Worm (Caenorhabditis elegans): ENCODE data around the gene C33H5.1.

The C33H5.1 gene

ce11 chrIV:7790151-7790691 lies 18.5 kb upstream of the C33H5.1 start:
- no peak for TF ChIP-seq fkh-10 (GFP tag; optimal IDR thresholded peaks at IDR 0.05)
- no peak for TF ChIP-seq lin-15B (tag; optimal IDR thresholded peaks at IDR 0.05)
- TF ChIP-seq zag-1 (tag; optimal IDR thresholded peaks at IDR 0.05): no peak
- no peak for TF ChIP-seq tbx-2 (tag; optimal IDR thresholded peaks at IDR 0.05)
- TF ChIP-seq hmg-11 (tag; optimal IDR thresholded peaks at IDR 0.05): no peak

- TF ChIP-seq egl-5 (tag; optimal IDR thresholded peaks at IDR 0.05) (peak; percentile 96), lin-15B (tag; optimal IDR thresholded peaks at IDR 0.05) (peak; percentile 97), snpc-4 (tag; optimal IDR thresholded peaks at IDR 0.05) (peak; percentile 82), nhr-28 (tag; optimal IDR thresholded peaks at IDR 0.05) (no peak), nhr-76 (tag; optimal IDR thresholded peaks at IDR 0.05) (no peak), hmg-11 (tag; optimal IDR thresholded peaks at IDR 0.05) (peak; percentile 66), nhr-25 (tag; optimal IDR thresholded peaks at IDR 0.05) (peak; percentile 78), nhr-23 (tag; optimal IDR thresholded peaks at IDR 0.05) (peak; percentile 73), egl-27 (tag; optimal IDR thresholded peaks at IDR 0.05) (peak; percentile 9), elt-1 (tag; optimal IDR thresholded peaks at IDR 0.05) (peak; percentile 57), unc-62 (GFP tag; optimal IDR thresholded peaks at IDR 0.05) (peak; percentile 28), fkh-10 (GFP tag; optimal IDR thresholded peaks at IDR 0.05) (no peak), nfya-1 (tag; optimal IDR thresholded peaks at IDR 0.05; ENCODE audit: insufficient read depth) (peak; percentile 98), nhr-43 (tag; optimal IDR thresholded peaks at IDR 0.05; ENCODE audit: poor library complexity, severe bottlenecking) (peak; percentile 64), tbx-2 (tag; optimal IDR thresholded peaks at IDR 0.05) (no peak), zag-1 (tag; optimal IDR thresholded peaks at IDR 0.05) (no peak), ceh-16 (tag; optimal IDR thresholded peaks at IDR 0.05) (no peak), lsy-12 (tag; optimal IDR thresholded peaks at IDR 0.05) (peak; percentile 58), pqm-1 (tag; optimal IDR thresholded peaks at IDR 0.05) (peak; percentile 44), ceh-28 (tag; optimal IDR thresholded peaks at IDR 0.05) (peak; percentile 40), nhr-67 (tag; optimal IDR thresholded peaks at IDR 0.05) (no peak), lin-39 (tag; optimal IDR thresholded peaks at IDR 0.05) (peak; percentile 98), ama-1 (optimal IDR thresholded peaks at IDR 0.05) (peak; percentile 75), nhr-11 (tag; optimal IDR thresholded peaks at IDR 0.05) (peak; percentile 28), R02D3.7 (tag; optimal IDR thresholded peaks at IDR 0.05) (peak; percentile 68), pha-4 (tag; optimal IDR thresholded peaks at IDR 0.05) (peak; percentile 97), skn-1 (tag; optimal IDR thresholded peaks at IDR 0.05) (peak; percentile 90), ceh-9 (tag; optimal IDR thresholded peaks at IDR 0.05) (no peak), jun-1 (tag; optimal IDR thresholded peaks at IDR 0.05) (peak; percentile 59), elt-2 (tag; optimal IDR thresholded peaks at IDR 0.05) (peak; percentile 65), nhr-77 (tag; optimal IDR thresholded peaks at IDR 0.05) (peak; percentile 4)
Observed at ce11 chrIV:7790801-7791588, 17.7 kb upstream of the C33H5.1 start, which contains the start of gene rsp-6. TSS of gene rsp-6 (minus strand) at chrIV:7791229.

ce11 chrIV:7791821-7792446 lies 16.8 kb upstream of the C33H5.1 start, which contains the start of gene C33H5.13:
TSS of gene C33H5.13 (minus strand) at chrIV:7792263.
- TF ChIP-seq pqm-1 (tag; optimal IDR thresholded peaks at IDR 0.05): peak; percentile 73
- peak; percentile 49 for TF ChIP-seq pha-4 (tag; optimal IDR thresholded peaks at IDR 0.05)
- no peak for TF ChIP-seq unc-62 (GFP tag; optimal IDR thresholded peaks at IDR 0.05)
- TF ChIP-seq elt-2 (tag; optimal IDR thresholded peaks at IDR 0.05): peak; percentile 79
- TF ChIP-seq hmg-11 (tag; optimal IDR thresholded peaks at IDR 0.05): no peak
- no peak for TF ChIP-seq ztf-11 (tag; optimal IDR thresholded peaks at IDR 0.05)

ce11 chrIV:7794709-7795108 lies 14.0 kb upstream of the C33H5.1 start, which contains the start of gene ntp-1:
TSS of gene ntp-1 (minus strand) at chrIV:7794809.
- TF ChIP-seq nfya-1 (tag; optimal IDR thresholded peaks at IDR 0.05; ENCODE audit: insufficient read depth) (no peak), unc-62 (GFP tag; optimal IDR thresholded peaks at IDR 0.05) (no peak), ztf-4 (tag; optimal IDR thresholded peaks at IDR 0.05) (no peak), nhr-67 (tag; optimal IDR thresholded peaks at IDR 0.05) (no peak), ceh-82 (tag; optimal IDR thresholded peaks at IDR 0.05) (no peak), nhr-23 (tag; optimal IDR thresholded peaks at IDR 0.05) (no peak), elt-2 (tag; optimal IDR thresholded peaks at IDR 0.05) (no peak), nhr-25 (tag; optimal IDR thresholded peaks at IDR 0.05) (no peak), fos-1 (tag; optimal IDR thresholded peaks at IDR 0.05) (no peak), zag-1 (tag; optimal IDR thresholded peaks at IDR 0.05) (no peak), daf-12 (tag; optimal IDR thresholded peaks at IDR 0.05) (no peak), skn-1 (tag; optimal IDR thresholded peaks at IDR 0.05) (no peak), fkh-10 (GFP tag; optimal IDR thresholded peaks at IDR 0.05) (no peak), unc-39 (tag; optimal IDR thresholded peaks at IDR 0.05) (no peak), ZK546.5 (tag; optimal IDR thresholded peaks at IDR 0.05) (no peak), mml-1 (tag; optimal IDR thresholded peaks at IDR 0.05) (no peak), eor-1 (tag; optimal IDR thresholded peaks at IDR 0.05) (no peak), nhr-237 (tag; optimal IDR thresholded peaks at IDR 0.05) (no peak), nhr-11 (tag; optimal IDR thresholded peaks at IDR 0.05) (no peak), ceh-28 (tag; optimal IDR thresholded peaks at IDR 0.05) (no peak)

Measured in whole organism, L3 larva.